Fruit fly (Drosophila melanogaster): ENCODE measurements around the gene Lim3.

Gene Lim3

DNA sequence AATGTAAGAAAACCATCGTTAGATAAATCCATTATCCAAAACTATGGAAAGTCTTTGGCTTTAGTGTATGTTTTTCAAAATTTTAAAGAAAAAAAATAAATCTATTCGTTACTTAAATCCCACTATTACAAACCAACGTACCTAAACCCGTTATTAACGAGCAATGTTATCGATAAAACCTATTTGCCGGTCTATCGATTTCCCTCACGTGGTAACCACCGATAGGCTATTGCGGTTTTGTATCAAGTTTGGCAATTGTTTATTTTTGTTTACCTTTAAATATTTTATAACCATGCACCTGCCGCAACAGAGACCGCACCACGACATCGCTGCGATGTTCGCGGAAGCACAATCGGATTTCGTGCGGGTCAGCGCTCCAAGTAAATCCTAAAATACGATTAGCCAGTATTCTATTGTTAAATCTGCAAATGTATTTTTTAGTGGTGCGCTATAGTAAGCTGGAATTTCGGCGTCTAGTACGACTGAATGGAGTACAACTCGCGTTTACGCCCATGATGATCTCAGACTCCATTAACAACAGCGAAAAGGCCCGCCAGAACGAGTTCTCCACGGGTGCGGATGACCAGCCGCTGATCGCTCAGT lies 45.0 kb downstream of the Lim3 start, which contains the start of gene Dus4:
Gene Dus4 (plus strand): TSS at position 206 of the 603 bp plus-strand sequence.
- TF ChIP-seq Ets96B (tag; optimal IDR thresholded peaks at IDR 0.05) (no peak), fd59A (GFP tag; optimal IDR thresholded peaks at IDR 0.05) (no peak), Eip78C (GFP tag) (no peak), pdm3 (GFP tag; optimal IDR thresholded peaks at IDR 0.05) (no peak), CG7368 (GFP tag; optimal IDR thresholded peaks at IDR 0.05) (no peak), ss (GFP tag; optimal IDR thresholded peaks at IDR 0.05) (no peak), CG31627 (GFP tag; optimal IDR thresholded peaks at IDR 0.05) (no peak), svp (GFP tag) (no peak), Sox14 (GFP tag; optimal IDR thresholded peaks at IDR 0.05) (no peak), topi (GFP tag; optimal IDR thresholded peaks at IDR 0.05) (no peak), Met (GFP tag; optimal IDR thresholded peaks at IDR 0.05) (no peak), Blimp-1 (GFP tag; optimal IDR thresholded peaks at IDR 0.05) (no peak), Gug (GFP tag; IDR thresholded peaks at IDR 0.05) (no peak), acj6 (GFP tag; optimal IDR thresholded peaks at IDR 0.05) (no peak), CG6792 (GFP tag; optimal IDR thresholded peaks at IDR 0.05) (no peak), vri (GFP tag; optimal IDR thresholded peaks at IDR 0.05) (no peak)

DNA sequence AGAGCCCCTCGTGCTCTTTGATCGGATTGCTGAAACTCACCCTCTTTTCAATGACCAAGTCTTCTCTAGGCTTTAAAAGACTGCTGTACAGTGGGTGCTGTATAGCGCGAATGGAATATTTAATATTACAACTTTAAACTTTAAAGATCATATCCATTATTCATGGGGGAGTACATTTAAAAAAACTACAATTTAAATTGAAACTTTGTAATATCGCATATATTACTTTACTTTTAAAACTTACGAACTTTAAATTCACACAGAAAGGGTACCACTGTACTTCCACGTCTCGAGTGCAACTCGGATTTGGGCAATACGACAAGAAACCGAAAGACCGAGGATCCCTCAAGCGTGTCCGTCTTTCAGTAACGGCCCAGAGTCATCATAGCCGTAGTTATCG lies 49.3 kb downstream of the Lim3 start, which contains the start of gene Phlpp:
Gene Phlpp (plus strand): TSS at position 214 of the 400 bp plus-strand sequence.
- no peak for TF ChIP-seq Hr38 (GFP tag; optimal IDR thresholded peaks at IDR 0.05)
- peak; percentile 71 for TF ChIP-seq CG6163 (GFP tag; IDR thresholded peaks at IDR 0.05)
- TF ChIP-seq CG1621 (tag; optimal IDR thresholded peaks at IDR 0.05), result peak; percentile 16
- peak; percentile 78 for TF ChIP-seq eg (GFP tag; IDR thresholded peaks at IDR 0.05)
- TF ChIP-seq CG15336 (GFP tag; IDR thresholded peaks at IDR 0.05), result peak; percentile 49
- TF ChIP-seq net (GFP tag; optimal IDR thresholded peaks at IDR 0.05), result no peak
- TF ChIP-seq Hr4 (GFP tag; optimal IDR thresholded peaks at IDR 0.05), result peak; percentile 72
- TF ChIP-seq CG3032 (tag; optimal IDR thresholded peaks at IDR 0.05), result peak; percentile 21
- TF ChIP-seq Eip78C (GFP tag), result no peak
- TF ChIP-seq CG9139 (GFP tag; optimal IDR thresholded peaks at IDR 0.05), result no peak

DNA sequence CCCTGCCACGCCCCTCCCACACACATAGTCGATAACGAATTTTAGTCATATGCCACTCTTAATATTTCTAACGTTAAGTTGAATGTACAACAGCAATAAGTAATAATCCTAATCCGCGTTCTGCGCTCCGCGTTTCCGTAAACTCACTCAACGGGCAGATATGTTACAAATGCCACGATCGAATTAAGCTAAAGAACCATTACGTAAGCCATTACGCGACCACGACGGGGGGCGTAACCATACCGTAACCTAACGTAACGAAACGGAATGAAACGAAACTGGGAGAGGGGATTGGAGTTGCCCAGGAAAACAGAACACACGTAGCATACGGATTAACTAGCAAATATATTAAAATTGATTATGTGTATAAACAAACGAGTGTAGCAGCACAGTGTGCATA lies 50.4 kb downstream of the Lim3 start:
- no peak for TF ChIP-seq Hr39 (GFP tag; optimal IDR thresholded peaks at IDR 0.05)
- TF ChIP-seq CG9139 (GFP tag; optimal IDR thresholded peaks at IDR 0.05), result no peak
- TF ChIP-seq CG31627 (GFP tag; optimal IDR thresholded peaks at IDR 0.05), result no peak
- no peak for TF ChIP-seq CG34406 (GFP tag; optimal IDR thresholded peaks at IDR 0.05)
- no peak for TF ChIP-seq Sox14 (GFP tag; optimal IDR thresholded peaks at IDR 0.05)
- TF ChIP-seq Eip78C (GFP tag), result no peak
- TF ChIP-seq CG6808 (GFP tag; optimal IDR thresholded peaks at IDR 0.05), result no peak
- no peak for TF ChIP-seq CG11294 (GFP tag; IDR thresholded peaks at IDR 0.05)
- no peak for TF ChIP-seq CG10669 (GFP tag; optimal IDR thresholded peaks at IDR 0.05)
- TF ChIP-seq achi (GFP tag; optimal IDR thresholded peaks at IDR 0.05), result no peak
- TF ChIP-seq spab (GFP tag; optimal IDR thresholded peaks at IDR 0.05), result no peak
- TF ChIP-seq fd85E (GFP tag; optimal IDR thresholded peaks at IDR 0.05), result no peak
- TF ChIP-seq dsx (GFP tag; optimal IDR thresholded peaks at IDR 0.05; ENCODE audit: poor library complexity, severe bottlenecking), result no peak
- TF ChIP-seq acj6 (GFP tag; optimal IDR thresholded peaks at IDR 0.05), result no peak
- TF ChIP-seq Sox15 (GFP tag; optimal IDR thresholded peaks at IDR 0.05), result no peak
- TF ChIP-seq CG8319 (GFP tag; optimal IDR thresholded peaks at IDR 0.05), result no peak
- no peak for TF ChIP-seq CG6792 (GFP tag; optimal IDR thresholded peaks at IDR 0.05)
- no peak for TF ChIP-seq Ets21C (GFP tag; optimal IDR thresholded peaks at IDR 0.05)
- TF ChIP-seq eg (GFP tag; IDR thresholded peaks at IDR 0.05), result no peak
- TF ChIP-seq CG1621 (tag; optimal IDR thresholded peaks at IDR 0.05), result no peak

DNA sequence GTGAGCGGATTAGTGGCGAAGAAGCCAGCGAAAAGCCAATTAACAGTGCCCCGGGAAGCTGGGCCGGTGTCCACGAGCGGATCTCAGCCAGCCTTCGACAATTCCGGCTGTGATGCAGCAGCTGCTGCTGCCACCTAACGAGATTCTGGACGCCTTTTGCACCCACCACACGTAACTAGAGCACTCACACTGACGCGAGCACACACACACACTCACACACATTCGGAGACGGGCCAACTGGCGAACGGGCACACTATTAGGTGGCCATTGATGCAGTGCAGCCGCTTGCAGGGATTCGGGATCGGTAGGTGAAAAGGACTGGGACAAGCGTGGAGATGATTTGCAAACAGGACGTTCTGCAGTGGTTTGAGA lies 53.7 kb downstream of the Lim3 start:
- TF ChIP-seq CG6163 (GFP tag; IDR thresholded peaks at IDR 0.05) (peak; percentile 5; the same call in 1 of the 3 replicates), CG8119 (GFP tag; IDR thresholded peaks at IDR 0.05) (0 out of 3 replicates have a peak, but pooled peaks have one; percentile 8), CG6808 (GFP tag; optimal IDR thresholded peaks at IDR 0.05) (no peak)

Data from whole organism, prepupa.